Worm (Caenorhabditis elegans) whole organism, midembryonic: ENCODE measurements around the gene T19H5.7.

Experiments
- T22C8.4 ChIP-seq: fragments of 200-800 bp; sonication (Bioruptor generic); IDR thresholded peaks from 2 replicates; pipeline ENCODE4 v1.3.6; 2022; ENCODE audit warnings: missing genetic modification characterization, missing compliant biosample characterization
- flt-1 ChIP-seq: fragments of 200-800 bp; sonication (Bioruptor generic); IDR thresholded peaks from 2 replicates; pipeline ENCODE4 v1.3.6; 2022; ENCODE audit warnings: missing genetic modification characterization, missing compliant biosample characterization
- klf-2 ChIP-seq: fragments of 200-800 bp; sonication (Bioruptor generic); conservative IDR thresholded peaks from 2 replicates; pipeline ENCODE4 v1.3.6; 2022; ENCODE audit warnings: missing genetic modification reagents, missing genetic modification characterization, missing compliant biosample characterization
- med-1 ChIP-seq: sonication (generic microtip); optimal IDR thresholded peaks from 2 replicates; lab custom pipeline; 2017; ENCODE audit warnings: missing genetic modification characterization, mild to moderate bottlenecking, missing compliant biosample characterization, antibody characterized with exemption, missing genetic modification reagents; ENCODE audit not compliant: insufficient read depth
- ref-1 ChIP-seq: fragments of 200-800 bp; sonication (Bioruptor generic); conservative IDR thresholded peaks from 2 replicates; pipeline ENCODE4 v1.3.6; 2022; ENCODE audit warnings: missing genetic modification reagents, missing genetic modification characterization, missing compliant biosample characterization
- ztf-23 ChIP-seq: fragments of 200-800 bp; sonication (Bioruptor generic); IDR thresholded peaks from 2 replicates; pipeline ENCODE4 v1.3.6; 2022; ENCODE audit warnings: missing genetic modification reagents, missing genetic modification characterization, missing compliant biosample characterization
- ztf-29 ChIP-seq: fragments of 200-800 bp; sonication (Bioruptor generic); IDR thresholded peaks from 2 replicates; pipeline ENCODE4 v1.3.6; 2022; ENCODE audit warnings: missing genetic modification reagents, missing genetic modification characterization, missing compliant biosample characterization

DNA sequence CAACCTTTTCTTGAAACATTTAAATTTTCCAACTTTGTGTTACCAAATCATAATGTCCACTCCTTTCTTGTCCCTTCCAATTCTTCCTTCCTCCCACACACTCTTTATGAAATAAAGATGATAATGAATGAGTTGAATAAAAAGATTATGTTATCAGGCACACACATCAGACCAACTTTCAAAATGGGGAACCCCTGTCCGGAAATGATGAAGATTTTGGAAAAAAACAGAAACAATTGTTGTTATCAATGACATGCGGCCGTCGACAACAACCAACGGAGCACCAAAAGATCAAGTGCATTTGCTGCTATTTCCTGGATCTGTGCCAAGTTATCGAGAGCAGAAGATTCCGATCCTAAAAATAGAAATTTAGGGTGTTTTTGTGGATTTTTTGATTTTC, 3.4 kb upstream of the T19H5.7 start:
- TF ChIP-seq ztf-23 (GFP tag; lab: Robert Waterston, UW) (no peak), ztf-29 (GFP tag; lab: Robert Waterston, UW) (no peak), T22C8.4 (GFP tag; lab: Robert Waterston, UW) (no peak), ref-1 (no peak), med-1 (no peak), klf-2 (no peak), flt-1 (GFP tag; lab: Robert Waterston, UW) (no peak)
